Worm (Caenorhabditis elegans): ENCODE data around the gene T16A1.4.
"Not testable (repeated sequence)": the region's sequence is repeated elsewhere in the genome, so short reads cannot be mapped to it uniquely, and the experiment has no call there.

Gene T16A1.4

ce11 chrII:2081257-2081656 is at the start of gene T16A1.4:
Gene T16A1.4 (plus strand): TSS chrII:2081557.
- TF ChIP-seq tra-4 (tag; optimal IDR thresholded peaks at IDR 0.05), result no peak
- no peak for TF ChIP-seq pes-1 (GFP tag; IDR thresholded peaks at IDR 0.05)
- no peak for TF ChIP-seq tbx-11 (GFP tag; IDR thresholded peaks at IDR 0.05)
- no peak for TF ChIP-seq hmbx-1 (tag; optimal IDR thresholded peaks at IDR 0.05)
- TF ChIP-seq F13C5.2 (tag; optimal IDR thresholded peaks at IDR 0.05), result no peak
- no peak for TF ChIP-seq ama-1 (optimal IDR thresholded peaks at IDR 0.05)
- no peak for TF ChIP-seq B0310.2 (tag; optimal IDR thresholded peaks at IDR 0.05)

DNA sequence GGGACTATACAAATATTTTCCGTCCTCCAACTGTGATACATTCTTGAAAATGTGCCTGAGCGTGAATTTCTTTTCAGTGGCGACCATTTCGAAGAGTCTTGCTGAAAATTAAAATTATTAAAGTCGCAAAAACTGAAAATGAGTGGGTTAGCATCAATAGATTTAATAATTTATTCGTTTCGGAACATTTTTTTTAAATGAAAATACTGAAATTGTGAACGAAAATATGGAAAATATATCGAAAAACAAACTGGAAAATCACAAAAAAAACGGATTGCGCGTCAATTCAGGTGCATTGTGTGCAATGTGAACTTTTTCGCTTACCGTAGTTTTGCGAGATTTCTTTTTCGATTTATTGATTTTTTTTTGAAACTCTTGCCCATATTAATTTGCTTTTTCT is 49.5 kb upstream of the T16A1.4 start, which contains the start of gene bath-5:
bath-5 (minus strand) TSS at position 101 of the 400 bp plus-strand sequence.
- TF ChIP-seq pes-1 (GFP tag; IDR thresholded peaks at IDR 0.05), result no peak
- no peak for TF ChIP-seq hnd-1 (tag; optimal IDR thresholded peaks at IDR 0.05)
- TF ChIP-seq ceh-36 (tag; optimal IDR thresholded peaks at IDR 0.05), result no peak
- no peak for TF ChIP-seq scrt-1 (GFP tag; IDR thresholded peaks at IDR 0.05)
- TF ChIP-seq ama-1 (optimal IDR thresholded peaks at IDR 0.05), result no peak
- TF ChIP-seq aly-1 (tag; optimal IDR thresholded peaks at IDR 0.05), result no peak
- TF ChIP-seq ceh-13 (GFP tag; optimal IDR thresholded peaks at IDR 0.05), result no peak
- TF ChIP-seq hmbx-1 (tag; optimal IDR thresholded peaks at IDR 0.05), result no peak
- TF ChIP-seq flt-1 (GFP tag; IDR thresholded peaks at IDR 0.05), result no peak
- TF ChIP-seq hmg-4 (GFP tag; optimal IDR thresholded peaks at IDR 0.05), result no peak

- not testable (repeated sequence) for TF ChIP-seq hnd-1 (tag; optimal IDR thresholded peaks at IDR 0.05); scrt-1 (GFP tag; IDR thresholded peaks at IDR 0.05); hmg-4 (GFP tag; optimal IDR thresholded peaks at IDR 0.05)
These were observed 49.1 kb upstream of the T16A1.4 start, which contains the start of gene btb-4 for ce11 chrII:2032282-2032681. Gene btb-4 (plus strand): TSS chrII:2032316.

- TF ChIP-seq aly-1 (tag; optimal IDR thresholded peaks at IDR 0.05), result no peak
- TF ChIP-seq ceh-13 (GFP tag; optimal IDR thresholded peaks at IDR 0.05), result no peak
- no peak for TF ChIP-seq ama-1 (optimal IDR thresholded peaks at IDR 0.05)
- TF ChIP-seq sea-1 (GFP tag; conservative IDR thresholded peaks at IDR 0.05), result no peak
- TF ChIP-seq ets-7 (tag; optimal IDR thresholded peaks at IDR 0.05), result no peak
- TF ChIP-seq tbx-37 (GFP tag; conservative IDR thresholded peaks at IDR 0.05), result no peak
- no peak for TF ChIP-seq hmg-4 (GFP tag; optimal IDR thresholded peaks at IDR 0.05)
- no peak for TF ChIP-seq flt-1 (GFP tag; IDR thresholded peaks at IDR 0.05)
- TF ChIP-seq hmbx-1 (tag; optimal IDR thresholded peaks at IDR 0.05), result no peak
- no peak for TF ChIP-seq tbx-11 (GFP tag; IDR thresholded peaks at IDR 0.05)
- no peak for TF ChIP-seq hnd-1 (tag; optimal IDR thresholded peaks at IDR 0.05)
- TF ChIP-seq pes-1 (GFP tag; IDR thresholded peaks at IDR 0.05), result no peak
- TF ChIP-seq scrt-1 (GFP tag; IDR thresholded peaks at IDR 0.05), result no peak
- TF ChIP-seq B0310.2 (tag; optimal IDR thresholded peaks at IDR 0.05), result no peak
- no peak for TF ChIP-seq F13C5.2 (tag; optimal IDR thresholded peaks at IDR 0.05)
- TF ChIP-seq ceh-36 (tag; optimal IDR thresholded peaks at IDR 0.05), result no peak
- TF ChIP-seq tra-4 (tag; optimal IDR thresholded peaks at IDR 0.05), result no peak
These were observed 48.1 kb upstream of the T16A1.4 start, which contains the start of gene F59H6.14 for ce11 chrII:2033286-2033685. Gene F59H6.14 (plus strand): TSS chrII:2033586.

ce11 chrII:2039288-2039687 is 42.1 kb upstream of the T16A1.4 start, which contains the start of gene bath-19:
Gene bath-19 (minus strand): TSS chrII:2039388.
- no peak for TF ChIP-seq hnd-1 (tag; optimal IDR thresholded peaks at IDR 0.05)
- TF ChIP-seq ama-1 (optimal IDR thresholded peaks at IDR 0.05), result no peak
- TF ChIP-seq sea-1 (GFP tag; conservative IDR thresholded peaks at IDR 0.05), result no peak
- no peak for TF ChIP-seq flt-1 (GFP tag; IDR thresholded peaks at IDR 0.05)
- no peak for TF ChIP-seq B0310.2 (tag; optimal IDR thresholded peaks at IDR 0.05)
- no peak for TF ChIP-seq scrt-1 (GFP tag; IDR thresholded peaks at IDR 0.05)
- no peak for TF ChIP-seq ets-7 (tag; optimal IDR thresholded peaks at IDR 0.05)

DNA sequence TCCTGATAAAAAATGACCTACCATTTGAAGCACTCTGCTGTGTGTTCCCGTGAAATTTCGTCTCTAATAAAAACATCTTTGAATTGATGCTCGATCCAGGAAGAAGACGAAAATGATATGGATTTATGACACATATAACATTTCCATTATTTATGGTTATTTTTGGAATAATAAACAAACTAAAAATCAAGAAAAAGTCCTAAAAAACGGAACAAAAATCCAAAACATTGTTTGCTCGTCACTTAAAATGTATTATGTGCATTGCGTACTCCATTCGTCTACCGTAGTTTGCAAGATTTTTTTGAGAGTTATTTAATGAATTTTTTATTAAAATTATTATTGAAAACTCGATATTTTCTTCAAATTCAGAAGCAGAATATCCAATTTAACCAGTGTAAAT is 38.9 kb upstream of the T16A1.4 start, which contains the start of gene bath-20:
bath-20 (minus strand) TSS at position 101 of the 400 bp plus-strand sequence.
- no peak for TF ChIP-seq B0310.2 (tag; optimal IDR thresholded peaks at IDR 0.05)
- no peak for TF ChIP-seq ets-7 (tag; optimal IDR thresholded peaks at IDR 0.05)
- TF ChIP-seq tbx-11 (GFP tag; IDR thresholded peaks at IDR 0.05), result no peak
- no peak for TF ChIP-seq F13C5.2 (tag; optimal IDR thresholded peaks at IDR 0.05)
- TF ChIP-seq hnd-1 (tag; optimal IDR thresholded peaks at IDR 0.05), result no peak
- TF ChIP-seq hmbx-1 (tag; optimal IDR thresholded peaks at IDR 0.05), result no peak
- TF ChIP-seq ama-1 (optimal IDR thresholded peaks at IDR 0.05), result no peak
- no peak for TF ChIP-seq aly-1 (tag; optimal IDR thresholded peaks at IDR 0.05)
- TF ChIP-seq pes-1 (GFP tag; IDR thresholded peaks at IDR 0.05), result no peak

DNA sequence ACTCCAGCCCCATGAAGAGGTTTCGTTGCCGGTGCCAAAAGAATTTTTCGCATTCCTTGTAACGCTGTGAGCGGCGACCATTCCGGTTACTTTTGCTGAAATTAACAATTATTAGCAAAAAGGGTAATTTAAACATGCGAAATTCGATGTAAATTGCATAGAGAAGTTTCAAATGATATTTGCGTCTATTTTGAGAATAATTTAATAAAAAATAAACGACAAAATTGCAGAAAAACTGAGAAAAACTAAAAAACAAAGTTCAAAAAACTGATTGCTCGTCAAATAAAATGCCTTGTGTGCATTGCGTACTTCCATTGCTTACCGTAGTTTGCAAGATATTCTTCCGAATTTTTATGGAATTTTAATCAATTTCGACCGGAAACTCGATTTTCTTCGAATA is 35.9 kb upstream of the T16A1.4 start, which contains the start of gene bath-24:
bath-24 (minus strand) TSS at position 101 of the 400 bp plus-strand sequence.
- TF ChIP-seq hmg-4 (GFP tag; optimal IDR thresholded peaks at IDR 0.05) (no peak), B0310.2 (tag; optimal IDR thresholded peaks at IDR 0.05) (no peak), tra-4 (tag; optimal IDR thresholded peaks at IDR 0.05) (no peak), hnd-1 (tag; optimal IDR thresholded peaks at IDR 0.05) (no peak), ama-1 (optimal IDR thresholded peaks at IDR 0.05) (no peak), tbx-11 (GFP tag; IDR thresholded peaks at IDR 0.05) (no peak), aly-1 (tag; optimal IDR thresholded peaks at IDR 0.05) (no peak), sea-1 (GFP tag; conservative IDR thresholded peaks at IDR 0.05) (no peak), flt-1 (GFP tag; IDR thresholded peaks at IDR 0.05) (no peak), scrt-1 (GFP tag; IDR thresholded peaks at IDR 0.05) (no peak), pes-1 (GFP tag; IDR thresholded peaks at IDR 0.05) (no peak), ets-7 (tag; optimal IDR thresholded peaks at IDR 0.05) (no peak), ceh-36 (tag; optimal IDR thresholded peaks at IDR 0.05) (no peak), ceh-13 (GFP tag; optimal IDR thresholded peaks at IDR 0.05) (no peak), tbx-37 (GFP tag; conservative IDR thresholded peaks at IDR 0.05) (no peak), F13C5.2 (tag; optimal IDR thresholded peaks at IDR 0.05) (no peak), hmbx-1 (tag; optimal IDR thresholded peaks at IDR 0.05) (no peak)

- not testable (repeated sequence) for TF ChIP-seq tbx-37 (GFP tag; conservative IDR thresholded peaks at IDR 0.05); flt-1 (GFP tag; IDR thresholded peaks at IDR 0.05); tra-4 (tag; optimal IDR thresholded peaks at IDR 0.05)
These were observed 34.8 kb upstream of the T16A1.4 start, which contains the start of gene math-1 for ce11 chrII:2046556-2046955. Gene math-1 (minus strand): TSS chrII:2046656.

Data from whole organism, early embryonic.